Fruit fly (Drosophila melanogaster): ENCODE data around the gene eRF3.

The eRF3 gene

DNA sequence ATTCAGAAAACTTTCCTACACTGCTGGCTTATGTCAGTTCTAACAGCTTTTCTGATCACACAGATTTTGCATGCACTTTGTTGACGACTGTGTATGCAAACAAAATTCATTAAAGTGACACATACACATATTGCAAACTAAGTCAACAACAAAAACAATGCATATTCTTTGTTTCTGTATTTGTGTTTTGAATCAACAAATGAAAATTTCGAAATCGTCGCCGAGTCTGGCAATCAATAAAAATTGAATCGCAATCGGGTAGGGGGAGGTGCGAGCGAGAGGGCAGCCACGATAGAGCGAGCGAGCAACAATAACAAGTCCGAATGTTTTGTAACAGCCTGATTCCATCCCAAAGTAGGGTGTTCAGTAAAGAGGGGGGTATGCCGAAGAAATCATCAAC lies 28.8 kb downstream of the eRF3 start:
- TF ChIP-seq shn (GFP tag; optimal IDR thresholded peaks at IDR 0.05) (no peak), CG18599 (GFP tag; optimal IDR thresholded peaks at IDR 0.05) (peak; percentile 64), CG31224 (GFP tag; IDR thresholded peaks at IDR 0.05) (no peak), Hey (tag; optimal IDR thresholded peaks at IDR 0.05) (peak; percentile 1), schlank (tag; optimal IDR thresholded peaks at IDR 0.05) (peak; percentile 2), CG12071 (GFP tag; optimal IDR thresholded peaks at IDR 0.05) (peak; percentile 66), CG1603 (tag; optimal IDR thresholded peaks at IDR 0.05) (peak; percentile 36), CG10543 (GFP tag; optimal IDR thresholded peaks at IDR 0.05) (peak; percentile 67), Stat92E (GFP tag; optimal IDR thresholded peaks at IDR 0.05) (no peak), CG9932 (GFP tag; IDR thresholded peaks at IDR 0.05) (0 out of 2 replicates have a peak, but pooled peaks have one; percentile 32), tap (tag; optimal IDR thresholded peaks at IDR 0.05) (peak; percentile 22), fd64A (GFP tag; optimal IDR thresholded peaks at IDR 0.05) (peak; percentile 63), CG15479 (GFP tag; optimal IDR thresholded peaks at IDR 0.05) (no peak), lab (GFP tag; optimal IDR thresholded peaks at IDR 0.05) (peak; percentile 53), nau (GFP tag; optimal IDR thresholded peaks at IDR 0.05) (peak; percentile 50), Xrp1 (GFP tag; IDR thresholded peaks at IDR 0.05) (peak; percentile 13), Rfx (GFP tag; IDR thresholded peaks at IDR 0.05) (peak; percentile 32; the same call in 1 of the 2 replicates), trh (GFP tag; optimal IDR thresholded peaks at IDR 0.05) (no peak), phol (tag; optimal IDR thresholded peaks at IDR 0.05) (no peak), CG3281 (GFP tag; optimal IDR thresholded peaks at IDR 0.05) (peak; percentile 31), Fer3 (tag; optimal IDR thresholded peaks at IDR 0.05) (peak; percentile 35), CG15514 (GFP tag; optimal IDR thresholded peaks at IDR 0.05) (peak; percentile 44), Pdp1 (GFP tag; optimal IDR thresholded peaks at IDR 0.05) (peak in 1 of 2 experiments; percentile 83), CG1024 (GFP tag; IDR thresholded peaks at IDR 0.05) (0 out of 2 replicates have a peak, but pooled peaks have one; percentile 3), sd (tag; optimal IDR thresholded peaks at IDR 0.05) (peak; percentile 7), CG13424 (tag; optimal IDR thresholded peaks at IDR 0.05) (peak; percentile 31), odd (GFP tag; optimal IDR thresholded peaks at IDR 0.05) (peak; percentile 34), CG16779 (GFP tag; IDR thresholded peaks at IDR 0.05) (no peak), CG15269 (tag; optimal IDR thresholded peaks at IDR 0.05) (peak; percentile 10), CG4707 (GFP tag; optimal IDR thresholded peaks at IDR 0.05) (peak; percentile 25), CG1792 (GFP tag; optimal IDR thresholded peaks at IDR 0.05) (peak; percentile 16), PHDP (tag; optimal IDR thresholded peaks at IDR 0.05) (peak; percentile 42), bab2 (GFP tag; optimal IDR thresholded peaks at IDR 0.05) (peak; percentile 48), CG1233 (GFP tag; optimal IDR thresholded peaks at IDR 0.05) (peak; percentile 66), CG12769 (tag; optimal IDR thresholded peaks at IDR 0.05) (peak; percentile 28), CG31365 (tag; optimal IDR thresholded peaks at IDR 0.05) (peak; percentile 30), CrebB (tag; optimal IDR thresholded peaks at IDR 0.05) (peak; percentile 8), Med (GFP tag) (peak; percentile 79), Hr51 (GFP tag; optimal IDR thresholded peaks at IDR 0.05) (peak in 1 of 2 experiments; percentile 38), CG2712 (tag; optimal IDR thresholded peaks at IDR 0.05) (peak; percentile 8), Fer1 (GFP tag; optimal IDR thresholded peaks at IDR 0.05) (peak; percentile 66), Dek (tag; optimal IDR thresholded peaks at IDR 0.05) (peak; percentile 40), tll (GFP tag; optimal IDR thresholded peaks at IDR 0.05) (no peak), BtbVII (GFP tag; optimal IDR thresholded peaks at IDR 0.05) (peak; percentile 53), CG17359 (tag; optimal IDR thresholded peaks at IDR 0.05) (peak; percentile 57), rib (GFP tag; IDR thresholded peaks at IDR 0.05) (0 out of 2 replicates have a peak, but pooled peaks have one; percentile 35), seq (GFP tag; IDR thresholded peaks at IDR 0.05) (no peak), CG7963 (GFP tag; IDR thresholded peaks at IDR 0.05; ENCODE audit: partially characterized antibody) (no peak)

Measured in whole organism, embryonic.